Worm (Caenorhabditis elegans): ENCODE measurements around the gene ZK816.1.

ZK816.1 gene

ce11 chrX:3332824-3333223 lies 18.7 kb upstream of the ZK816.1 start, which contains the start of gene F11D5.1:
TSS of gene F11D5.1 (plus strand) at chrX:3333124.
- no peak for TF ChIP-seq nhr-28 (tag; optimal IDR thresholded peaks at IDR 0.05)
- TF ChIP-seq ceh-83 (GFP tag; optimal IDR thresholded peaks at IDR 0.05): no peak
- no peak for TF ChIP-seq tbx-8 (GFP tag; optimal IDR thresholded peaks at IDR 0.05)
- TF ChIP-seq flh-1 (GFP tag; optimal IDR thresholded peaks at IDR 0.05): no peak
- TF ChIP-seq bed-3 (GFP tag; optimal IDR thresholded peaks at IDR 0.05): no peak
- no peak for TF ChIP-seq elt-3 (tag; optimal IDR thresholded peaks at IDR 0.05)
- no peak for TF ChIP-seq ceh-43 (GFP tag; optimal IDR thresholded peaks at IDR 0.05)
- TF ChIP-seq nhr-2 (tag; optimal IDR thresholded peaks at IDR 0.05): no peak
- TF ChIP-seq ztf-11 (tag; optimal IDR thresholded peaks at IDR 0.05): no peak
- no peak for TF ChIP-seq mls-2 (tag; optimal IDR thresholded peaks at IDR 0.05)
- TF ChIP-seq nhr-237 (tag; optimal IDR thresholded peaks at IDR 0.05): no peak
- TF ChIP-seq blmp-1 (tag; optimal IDR thresholded peaks at IDR 0.05): no peak
- no peak for TF ChIP-seq unc-62 (GFP tag; optimal IDR thresholded peaks at IDR 0.05)
- TF ChIP-seq cnd-1 (tag; optimal IDR thresholded peaks at IDR 0.05): no peak
- no peak for TF ChIP-seq lsy-2 (tag; optimal IDR thresholded peaks at IDR 0.05)
- TF ChIP-seq snpc-4 (tag; optimal IDR thresholded peaks at IDR 0.05): no peak
- TF ChIP-seq ham-2 (GFP tag; optimal IDR thresholded peaks at IDR 0.05): no peak

DNA sequence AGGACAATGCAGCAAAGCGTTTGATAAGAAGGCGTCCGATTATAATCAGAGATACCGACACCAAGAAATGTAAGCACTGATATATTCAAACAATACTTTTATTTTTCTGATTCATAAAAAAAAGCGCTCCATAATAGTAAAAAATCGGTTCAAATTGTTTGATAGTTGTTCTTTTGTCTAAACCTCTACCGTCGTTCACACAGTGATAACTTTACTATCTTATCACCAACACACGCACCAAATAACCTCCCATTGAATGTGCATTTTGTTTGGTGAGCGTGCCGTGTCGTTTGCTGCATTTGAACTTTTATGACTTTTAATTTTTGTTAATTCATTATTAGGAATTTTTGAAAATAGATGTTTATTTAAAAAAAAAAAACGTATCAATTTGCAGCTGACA lies 17.4 kb upstream of the ZK816.1 start:
- TF ChIP-seq bed-3 (GFP tag; optimal IDR thresholded peaks at IDR 0.05): no peak
- no peak for TF ChIP-seq lsy-2 (tag; optimal IDR thresholded peaks at IDR 0.05)
- TF ChIP-seq unc-62 (GFP tag; optimal IDR thresholded peaks at IDR 0.05): no peak
- no peak for TF ChIP-seq cnd-1 (tag; optimal IDR thresholded peaks at IDR 0.05)
- TF ChIP-seq mab-5 (tag; optimal IDR thresholded peaks at IDR 0.05): no peak
- no peak for TF ChIP-seq elt-1 (tag; optimal IDR thresholded peaks at IDR 0.05; ENCODE audit: borderline replicate concordance, insufficient read depth)
- no peak for TF ChIP-seq ceh-39 (tag; optimal IDR thresholded peaks at IDR 0.05)
- no peak for TF ChIP-seq lin-13 (tag; optimal IDR thresholded peaks at IDR 0.05)

DNA sequence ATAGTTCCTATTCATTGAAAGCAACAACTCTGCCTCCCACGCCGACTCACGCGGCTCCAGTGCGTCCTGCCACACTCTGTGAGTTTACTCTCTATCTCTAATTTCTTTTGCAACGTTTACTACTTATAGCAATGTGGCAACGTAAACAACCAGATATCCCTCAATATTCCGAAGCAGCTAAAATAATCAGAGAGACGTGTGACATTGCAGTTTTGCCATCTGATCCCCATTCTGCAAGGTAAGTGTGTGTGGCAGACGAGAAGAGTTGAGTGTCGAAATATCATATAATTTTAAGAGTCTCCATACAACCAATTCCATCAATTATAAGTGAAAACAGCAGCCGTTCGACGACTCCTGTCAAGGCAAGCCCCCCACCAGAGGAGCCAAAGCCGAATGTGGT lies 11.6 kb upstream of the ZK816.1 start:
- TF ChIP-seq mab-5 (tag; optimal IDR thresholded peaks at IDR 0.05) (no peak), ztf-11 (tag; optimal IDR thresholded peaks at IDR 0.05) (no peak), blmp-1 (tag; optimal IDR thresholded peaks at IDR 0.05) (no peak), unc-120 (tag; optimal IDR thresholded peaks at IDR 0.05; ENCODE audit: poor library complexity, severe bottlenecking) (peak; percentile 17), mep-1 (tag; optimal IDR thresholded peaks at IDR 0.05) (no peak), zip-8 (tag; optimal IDR thresholded peaks at IDR 0.05) (no peak)

DNA sequence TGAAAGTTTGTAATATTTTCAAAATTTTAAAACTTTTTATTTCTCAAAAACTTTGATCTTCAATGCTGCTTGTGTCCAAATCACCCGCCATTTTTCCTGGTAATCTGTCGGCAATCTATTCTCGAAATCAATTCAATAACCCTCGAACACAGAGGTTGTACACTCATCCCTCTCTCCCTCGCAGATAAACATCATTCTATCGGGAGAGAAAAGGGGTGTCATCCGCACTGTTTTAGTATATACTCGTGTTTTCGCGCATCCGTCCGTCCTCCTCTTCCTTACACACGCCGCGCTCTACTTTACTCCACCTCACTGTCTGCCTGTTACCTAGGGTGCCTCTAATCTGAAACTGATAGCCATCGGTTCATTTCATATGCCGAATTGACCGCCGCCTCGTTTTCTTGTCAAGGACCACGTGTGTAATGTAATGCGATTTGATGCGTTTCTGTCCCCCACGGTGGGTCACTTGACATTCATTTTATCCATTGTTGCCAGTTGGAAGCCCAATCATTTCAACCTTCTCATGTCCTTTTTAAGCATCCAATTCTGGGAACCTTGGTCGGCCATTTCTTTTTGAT lies 7.8 kb upstream of the ZK816.1 start:
- peak; percentile 41 for TF ChIP-seq sptf-1 (tag; optimal IDR thresholded peaks at IDR 0.05)
- TF ChIP-seq mls-2 (tag; optimal IDR thresholded peaks at IDR 0.05): no peak
- peak; percentile 0 for TF ChIP-seq M03D4.4 (tag; optimal IDR thresholded peaks at IDR 0.05)
- TF ChIP-seq unc-120 (tag; optimal IDR thresholded peaks at IDR 0.05; ENCODE audit: poor library complexity, severe bottlenecking): peak; percentile 18
- peak; percentile 92 for TF ChIP-seq elt-1 (tag; optimal IDR thresholded peaks at IDR 0.05; ENCODE audit: borderline replicate concordance, insufficient read depth)
- TF ChIP-seq ces-1 (GFP tag; optimal IDR thresholded peaks at IDR 0.05): no peak
- no peak for TF ChIP-seq ceh-39 (tag; optimal IDR thresholded peaks at IDR 0.05)

- TF ChIP-seq drap-1 (GFP tag; optimal IDR thresholded peaks at IDR 0.05) (peak; percentile 78), elt-1 (tag; optimal IDR thresholded peaks at IDR 0.05; ENCODE audit: borderline replicate concordance, insufficient read depth) (no peak), nhr-12 (tag; optimal IDR thresholded peaks at IDR 0.05) (no peak), flh-1 (GFP tag; optimal IDR thresholded peaks at IDR 0.05) (peak; percentile 24), hlh-1 (tag; optimal IDR thresholded peaks at IDR 0.05) (peak; percentile 11), pha-4 (tag; optimal IDR thresholded peaks at IDR 0.05) (no peak), blmp-1 (tag; optimal IDR thresholded peaks at IDR 0.05) (no peak), lsy-2 (tag; optimal IDR thresholded peaks at IDR 0.05) (no peak), elt-3 (tag; optimal IDR thresholded peaks at IDR 0.05) (no peak), mep-1 (tag; optimal IDR thresholded peaks at IDR 0.05) (no peak), unc-39 (tag; optimal IDR thresholded peaks at IDR 0.05) (no peak), cnd-1 (tag; optimal IDR thresholded peaks at IDR 0.05) (peak; percentile 82), ces-1 (GFP tag; optimal IDR thresholded peaks at IDR 0.05) (no peak), ceh-39 (tag; optimal IDR thresholded peaks at IDR 0.05) (no peak), ceh-83 (GFP tag; optimal IDR thresholded peaks at IDR 0.05) (peak; percentile 78), nhr-237 (tag; optimal IDR thresholded peaks at IDR 0.05) (no peak), bed-3 (GFP tag; optimal IDR thresholded peaks at IDR 0.05) (peak; percentile 51), lin-32 (GFP tag; optimal IDR thresholded peaks at IDR 0.05) (peak; percentile 42), sptf-1 (tag; optimal IDR thresholded peaks at IDR 0.05) (peak; percentile 79), ceh-43 (GFP tag; optimal IDR thresholded peaks at IDR 0.05) (peak; percentile 45), tbx-8 (GFP tag; optimal IDR thresholded peaks at IDR 0.05) (peak; percentile 38), zip-8 (tag; optimal IDR thresholded peaks at IDR 0.05) (no peak), ztf-11 (tag; optimal IDR thresholded peaks at IDR 0.05) (no peak), nhr-28 (tag; optimal IDR thresholded peaks at IDR 0.05) (no peak), M03D4.4 (tag; optimal IDR thresholded peaks at IDR 0.05) (peak; percentile 85), ham-2 (GFP tag; optimal IDR thresholded peaks at IDR 0.05) (peak; percentile 24), sem-2 (GFP tag; optimal IDR thresholded peaks at IDR 0.05) (peak; percentile 72), lin-13 (tag; optimal IDR thresholded peaks at IDR 0.05) (peak; percentile 35), unc-62 (GFP tag; optimal IDR thresholded peaks at IDR 0.05) (no peak), mab-5 (tag; optimal IDR thresholded peaks at IDR 0.05) (no peak), unc-120 (tag; optimal IDR thresholded peaks at IDR 0.05; ENCODE audit: poor library complexity, severe bottlenecking) (peak; percentile 47), mls-2 (tag; optimal IDR thresholded peaks at IDR 0.05) (peak; percentile 82), nhr-2 (tag; optimal IDR thresholded peaks at IDR 0.05) (no peak), snpc-4 (tag; optimal IDR thresholded peaks at IDR 0.05) (no peak), nhr-76 (tag; optimal IDR thresholded peaks at IDR 0.05) (no peak)
Observed at ce11 chrX:3347904-3348441, 3.5 kb upstream of the ZK816.1 start, which contains the start of gene ZK816.3. TSS of gene ZK816.3 (plus strand) at chrX:3348391.

Data from whole organism, mixed stage, embryonic.